Fruit fly (Drosophila melanogaster) whole organism, pupa: ENCODE measurements around the gene PolI.

Experiments used
- CG12605 ChIP-seq: fragments of 200-800 bp; sonication (Bioruptor generic); IDR thresholded peaks from 2 replicates; pipeline ENCODE4 v1.3.6; 2022; ENCODE audit warnings: missing biosample characterization, missing genetic modification characterization
- CG32121 ChIP-seq: fragments of 200-800 bp; sonication (Bioruptor generic); IDR thresholded peaks from 2 replicates; pipeline ENCODE4 v1.3.6; 2022; ENCODE audit warnings: missing biosample characterization, missing genetic modification characterization
- CG34367 ChIP-seq: fragments of 200-800 bp; sonication (Bioruptor generic); optimal IDR thresholded peaks from 2 replicates; lab custom pipeline; 2018; ENCODE audit warnings: missing biosample characterization, mild to moderate bottlenecking, missing genetic modification characterization
- CG8301 ChIP-seq: fragments of 200-800 bp; sonication (Bioruptor generic); optimal IDR thresholded peaks from 2 replicates; lab custom pipeline; 2018; ENCODE audit warnings: missing biosample characterization, mild to moderate bottlenecking, missing genetic modification characterization
- CG9948 ChIP-seq: fragments of 200-800 bp; sonication (Bioruptor generic); optimal IDR thresholded peaks from 2 replicates; lab custom pipeline; 2018; ENCODE audit warnings: missing biosample characterization, mild to moderate bottlenecking, missing genetic modification characterization, moderate library complexity
- D1 ChIP-seq: fragments of 200-800 bp; sonication (Bioruptor generic); optimal IDR thresholded peaks from 2 replicates; lab custom pipeline; 2018; ENCODE audit warnings: missing biosample characterization, mild to moderate bottlenecking, missing genetic modification characterization, moderate library complexity
- EcR ChIP-seq: fragments of 200-800 bp; sonication (Bioruptor generic); optimal IDR thresholded peaks from 3 replicates; lab custom pipeline; 2019; ENCODE audit warnings: missing biosample characterization, missing genetic modification characterization, mild to moderate bottlenecking, moderate library complexity, missing genetic modification reagents
- Ets98B ChIP-seq: fragments of 200-800 bp; sonication (Bioruptor generic); IDR thresholded peaks from 2 replicates; pipeline ENCODE4 v1.3.6; 2022; ENCODE audit warnings: missing biosample characterization, missing genetic modification characterization
- Pif1A ChIP-seq: fragments of 200-800 bp; sonication (Bioruptor generic); optimal IDR thresholded peaks from 3 replicates; lab custom pipeline; 2016; ENCODE audit warnings: missing biosample characterization, missing genetic modification characterization
- Pif1B ChIP-seq: fragments of 200-800 bp; sonication (Bioruptor generic); optimal IDR thresholded peaks from 3 replicates; lab custom pipeline; 2016; ENCODE audit warnings: missing biosample characterization, missing genetic modification characterization
- Snoo ChIP-seq: fragments of 200-800 bp; sonication (Bioruptor generic); optimal IDR thresholded peaks from 3 replicates; lab custom pipeline; 2017; ENCODE audit warnings: missing biosample characterization, mild to moderate bottlenecking, missing genetic modification characterization, inconsistent platforms

DNA sequence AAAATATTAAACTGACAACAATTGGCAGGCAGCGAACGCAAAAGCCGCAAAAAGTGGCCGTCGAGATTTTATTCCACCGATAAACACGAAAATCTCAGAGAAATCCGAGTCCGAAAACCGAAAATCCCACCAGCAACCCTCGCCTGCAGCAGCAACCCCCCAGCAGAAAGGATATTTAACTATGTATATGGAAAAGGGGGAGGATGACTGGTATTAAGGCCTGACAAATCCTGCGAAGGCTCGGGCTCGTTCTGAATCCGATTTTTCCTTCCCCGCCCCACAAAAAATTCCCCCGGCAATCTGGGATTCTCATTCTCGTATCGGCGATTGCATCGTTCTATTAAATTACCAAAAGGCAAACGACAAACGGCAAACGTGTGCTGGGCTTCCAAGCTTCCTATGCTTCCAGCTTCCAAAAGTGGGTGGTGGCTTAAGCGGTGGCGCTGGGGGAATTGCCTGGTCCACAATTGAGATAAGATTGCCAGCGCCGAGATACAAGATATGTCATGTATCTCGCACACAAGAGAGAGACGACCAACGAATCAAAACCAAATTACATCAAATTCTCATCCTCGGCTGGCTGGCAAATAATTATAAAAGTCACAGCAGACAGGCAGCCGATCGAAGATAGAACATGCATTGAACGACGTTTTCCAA is 40.9 kb upstream of the PolI start:
- TF ChIP-seq Ets98B, result no peak
- no peak for TF ChIP-seq EcR (GFP tag; lab: Kevin White, UChicago)
- no peak for TF ChIP-seq Pif1B (GFP tag; lab: Kevin White, UChicago)
- TF ChIP-seq CG32121, result no peak
- TF ChIP-seq CG8301 (tag; lab: Kevin White, UChicago), result no peak
- TF ChIP-seq Pif1A (GFP tag; lab: Kevin White, UChicago), result no peak
- no peak for TF ChIP-seq CG34367
- TF ChIP-seq Snoo (tag; lab: Kevin White, UChicago), result no peak
- TF ChIP-seq CG12605 (GFP tag; lab: Robert Waterston, UW), result no peak
- no peak for TF ChIP-seq CG9948
- TF ChIP-seq D1 (tag; lab: Kevin White, UChicago), result no peak
